Worm (Caenorhabditis elegans): ENCODE measurements around the gene ocr-1.

ocr-1 gene

ce11 chrV:10773216-10773615 is 9.1 kb downstream of the ocr-1 start:
- TF ChIP-seq cebp-2 (GFP tag; IDR thresholded peaks at IDR 0.05) (no peak), lin-35 (GFP tag; optimal IDR thresholded peaks at IDR 0.05) (no peak), ztf-6 (GFP tag; IDR thresholded peaks at IDR 0.05) (no peak), ceh-58 (GFP tag; IDR thresholded peaks at IDR 0.05) (no peak), B0019.2 (GFP tag; conservative IDR thresholded peaks at IDR 0.05) (no peak), lin-40 (tag; optimal IDR thresholded peaks at IDR 0.05) (no peak), unc-62 (GFP tag; optimal IDR thresholded peaks at IDR 0.05) (no peak), lin-54 (GFP tag; optimal IDR thresholded peaks at IDR 0.05) (no peak), rpc-1 (optimal IDR thresholded peaks at IDR 0.05) (no peak), rpc-1 (tag; optimal IDR thresholded peaks at IDR 0.05) (no peak), unc-130 (GFP tag; optimal IDR thresholded peaks at IDR 0.05) (no peak), efl-1 (GFP tag; optimal IDR thresholded peaks at IDR 0.05) (no peak), nfya-2 (GFP tag; IDR thresholded peaks at IDR 0.05) (no peak), akir-1 (GFP tag; optimal IDR thresholded peaks at IDR 0.05) (no peak), repo-1 (tag; optimal IDR thresholded peaks at IDR 0.05) (no peak), egl-18 (GFP tag; IDR thresholded peaks at IDR 0.05) (no peak), ceh-27 (GFP tag; optimal IDR thresholded peaks at IDR 0.05) (no peak), ZK185.1 (tag; optimal IDR thresholded peaks at IDR 0.05; ENCODE audit: poor library complexity, severe bottlenecking) (no peak), chd-7 (tag; optimal IDR thresholded peaks at IDR 0.05) (no peak), F37B4.10 (GFP tag; IDR thresholded peaks at IDR 0.05) (no peak)

- TF ChIP-seq xnd-1 (tag; optimal IDR thresholded peaks at IDR 0.05), result no peak
- no peak for TF ChIP-seq lin-35 (GFP tag; optimal IDR thresholded peaks at IDR 0.05)
- peak; percentile 78 for TF ChIP-seq nhr-80 (tag; optimal IDR thresholded peaks at IDR 0.05)
- TF ChIP-seq ceh-100 (GFP tag; IDR thresholded peaks at IDR 0.05), result no peak
- no peak for TF ChIP-seq rcor-1 (GFP tag; IDR thresholded peaks at IDR 0.05)
- no peak for TF ChIP-seq lsy-27 (tag; optimal IDR thresholded peaks at IDR 0.05; ENCODE audit: borderline replicate concordance, insufficient read depth)
- no peak for TF ChIP-seq snpc-1.1 (tag; optimal IDR thresholded peaks at IDR 0.05; ENCODE audit: insufficient read depth)
Observed at ce11 chrV:10776528-10777055, 12.4 kb downstream of the ocr-1 start, which contains the start of gene D1054.5. Gene D1054.5 (minus strand): TSS chrV:10776578.

- no peak for TF ChIP-seq nfya-2 (GFP tag; IDR thresholded peaks at IDR 0.05)
- no peak for TF ChIP-seq F22D6.2 (tag; optimal IDR thresholded peaks at IDR 0.05)
- TF ChIP-seq somi-1 (GFP tag; optimal IDR thresholded peaks at IDR 0.05), result no peak
- TF ChIP-seq tbx-9 (tag; optimal IDR thresholded peaks at IDR 0.05; ENCODE audit: borderline replicate concordance), result no peak
- no peak for TF ChIP-seq F57A8.1 (GFP tag; optimal IDR thresholded peaks at IDR 0.05)
- TF ChIP-seq nhr-80 (tag; optimal IDR thresholded peaks at IDR 0.05), result no peak
- no peak for TF ChIP-seq let-526 (GFP tag; IDR thresholded peaks at IDR 0.05)
- TF ChIP-seq sea-2 (GFP tag; IDR thresholded peaks at IDR 0.05), result no peak
- no peak for TF ChIP-seq mel-28 (tag; optimal IDR thresholded peaks at IDR 0.05; ENCODE audit: borderline replicate concordance)
- TF ChIP-seq lir-1 (GFP tag; conservative IDR thresholded peaks at IDR 0.05), result no peak
- no peak for TF ChIP-seq nhr-90 (tag; optimal IDR thresholded peaks at IDR 0.05)
Observed at ce11 chrV:10784011-10784410, 19.8 kb downstream of the ocr-1 start, which contains the start of gene D1054.8. Gene D1054.8 (plus strand): TSS chrV:10784311.

- TF ChIP-seq unc-62 (GFP tag; optimal IDR thresholded peaks at IDR 0.05) (no peak), zfh-2 (GFP tag; conservative IDR thresholded peaks at IDR 0.05) (peak; percentile 89)
Observed at ce11 chrV:10790921-10791320, 26.8 kb downstream of the ocr-1 start, which contains the start of gene D1054.9. Gene D1054.9 (minus strand): TSS chrV:10791057.

Data from whole organism, young adult.